Fruit fly (Drosophila melanogaster) whole organism, prepupa: ENCODE measurements around the gene kon.

ENCODE experiments used
- CG10631 ChIP-seq: fragments of 200-800 bp; sonication (Bioruptor generic); optimal IDR thresholded peaks from 2 replicates; lab custom pipeline; 2016; ENCODE audit warnings: missing biosample characterization, missing genetic modification characterization
- CG10669 ChIP-seq: fragments of 200-800 bp; sonication (Bioruptor generic); optimal IDR thresholded peaks from 3 replicates; lab custom pipeline; 2018; ENCODE audit warnings: missing biosample characterization, mild to moderate bottlenecking, missing genetic modification characterization, moderate library complexity
- CG11294 ChIP-seq: fragments of 200-800 bp; sonication (Bioruptor generic); IDR thresholded peaks from 2 replicates; pipeline ENCODE4 v1.3.6; 2022; ENCODE audit warnings: missing biosample characterization, missing genetic modification characterization
- CG11762 ChIP-seq: fragments of 200-800 bp; sonication (Bioruptor generic); optimal IDR thresholded peaks from 3 replicates; lab custom pipeline; 2016; ENCODE audit warnings: missing biosample characterization, missing genetic modification characterization; ENCODE audit not compliant: insufficient read depth
- CG11902 ChIP-seq: fragments of 200-800 bp; sonication (Bioruptor generic); optimal IDR thresholded peaks from 3 replicates; lab custom pipeline; 2016; ENCODE audit warnings: missing biosample characterization, missing genetic modification characterization
- CG15336 ChIP-seq: fragments of 200-800 bp; sonication (Bioruptor generic); IDR thresholded peaks from 2 replicates; pipeline ENCODE4 v1.3.6; 2022; ENCODE audit warnings: missing biosample characterization, missing genetic modification characterization
- CG1621 ChIP-seq: fragments of 200-800 bp; sonication (Bioruptor generic); optimal IDR thresholded peaks from 3 replicates; lab custom pipeline; 2018; ENCODE audit warnings: missing biosample characterization, mild to moderate bottlenecking, missing genetic modification characterization
- CG16779 ChIP-seq: fragments of 200-800 bp; sonication (Bioruptor generic); optimal IDR thresholded peaks from 3 replicates; lab custom pipeline; 2017; ENCODE audit warnings: missing biosample characterization, mild to moderate bottlenecking, missing genetic modification characterization
- CG3032 ChIP-seq: fragments of 200-800 bp; optimal IDR thresholded peaks from 2 replicates; lab custom pipeline; 2019; ENCODE audit warnings: missing biosample characterization, mild to moderate bottlenecking, missing genetic modification characterization, moderate library complexity
- CG31627 ChIP-seq: fragments of 200-800 bp; sonication (Bioruptor generic); optimal IDR thresholded peaks from 3 replicates; lab custom pipeline; 2016; ENCODE audit warnings: missing biosample characterization, missing genetic modification characterization
- CG32006 ChIP-seq: fragments of 200-800 bp; sonication (Bioruptor generic); optimal IDR thresholded peaks from 3 replicates; lab custom pipeline; 2017; ENCODE audit warnings: missing biosample characterization, mild to moderate bottlenecking, missing genetic modification characterization
- CG34406 ChIP-seq: fragments of 200-800 bp; sonication (Bioruptor generic); optimal IDR thresholded peaks from 3 replicates; lab custom pipeline; 2016; ENCODE audit warnings: missing biosample characterization, missing genetic modification characterization
- CG3919 ChIP-seq: fragments of 200-800 bp; sonication (Bioruptor generic); optimal IDR thresholded peaks from 3 replicates; lab custom pipeline; 2016; ENCODE audit warnings: missing biosample characterization, missing genetic modification characterization
- CG4318 ChIP-seq: fragments of 200-800 bp; sonication (Bioruptor generic); optimal IDR thresholded peaks from 3 replicates; lab custom pipeline; 2017; ENCODE audit warnings: missing biosample characterization, mild to moderate bottlenecking, missing genetic modification characterization
- CG6163 ChIP-seq: fragments of 200-800 bp; sonication (Bioruptor generic); IDR thresholded peaks from 3 replicates; pipeline ENCODE4 v1.3.6; 2022; ENCODE audit warnings: missing biosample characterization, missing genetic modification characterization
- CG6276 ChIP-seq: fragments of 200-800 bp; sonication (Bioruptor generic); optimal IDR thresholded peaks from 2 replicates; lab custom pipeline; 2017; ENCODE audit warnings: missing biosample characterization, mild to moderate bottlenecking, missing genetic modification characterization
- CG6808 ChIP-seq: fragments of 200-800 bp; sonication (Bioruptor generic); optimal IDR thresholded peaks from 3 replicates; lab custom pipeline; 2017; ENCODE audit warnings: missing biosample characterization, missing genetic modification characterization, mild to moderate bottlenecking, moderate library complexity, missing genetic modification reagents
- CG6854 ChIP-seq: fragments of 200-800 bp; sonication (Bioruptor generic); optimal IDR thresholded peaks from 2 replicates; lab custom pipeline; 2017; ENCODE audit warnings: missing biosample characterization, mild to moderate bottlenecking, missing genetic modification characterization
- CG7368 ChIP-seq: fragments of 200-800 bp; sonication (Bioruptor generic); optimal IDR thresholded peaks from 3 replicates; lab custom pipeline; 2016; ENCODE audit warnings: missing biosample characterization, missing genetic modification characterization
- CG8119 ChIP-seq: fragments of 200-800 bp; sonication (Bioruptor generic); IDR thresholded peaks from 3 replicates; pipeline ENCODE4 v1.3.6; 2022; ENCODE audit warnings: missing biosample characterization, missing genetic modification characterization
- Eip75B ChIP-seq: fragments of 200-800 bp; sonication (Bioruptor generic); optimal IDR thresholded peaks from 3 replicates; lab custom pipeline; 2016; ENCODE audit warnings: missing biosample characterization, missing genetic modification characterization
- Eip78C ChIP-seq: fragments of 200-800 bp; sonication (Bioruptor generic); peaks from one replicate; lab custom pipeline; 2016; ENCODE audit warnings: missing biosample characterization, missing genetic modification characterization
- Eip93F ChIP-seq: fragments of 200-800 bp; sonication (Bioruptor generic); optimal IDR thresholded peaks from 2 replicates; lab custom pipeline; 2016; ENCODE audit warnings: missing biosample characterization, mild to moderate bottlenecking, missing genetic modification characterization
- Ets21C ChIP-seq: fragments of 200-800 bp; sonication (Bioruptor generic); optimal IDR thresholded peaks from 3 replicates; lab custom pipeline; 2016; ENCODE audit warnings: missing biosample characterization, missing genetic modification characterization
- Hr39 ChIP-seq: fragments of 200-800 bp; sonication (Bioruptor generic); optimal IDR thresholded peaks from 2 replicates; lab custom pipeline; 2016; ENCODE audit warnings: missing biosample characterization, missing genetic modification characterization
- Hr4 ChIP-seq: fragments of 200-800 bp; sonication (Bioruptor generic); optimal IDR thresholded peaks from 3 replicates; lab custom pipeline; 2016; ENCODE audit warnings: missing biosample characterization, missing genetic modification characterization
- Lpt ChIP-seq: fragments of 200-800 bp; sonication (Bioruptor generic); optimal IDR thresholded peaks from 3 replicates; lab custom pipeline; 2016; ENCODE audit warnings: missing biosample characterization, missing genetic modification characterization
- Met ChIP-seq: fragments of 200-800 bp; sonication (Bioruptor generic); optimal IDR thresholded peaks from 3 replicates; lab custom pipeline; 2016; ENCODE audit warnings: missing biosample characterization, missing genetic modification characterization
- OdsH ChIP-seq: fragments of 200-800 bp; sonication (Bioruptor generic); optimal IDR thresholded peaks from 3 replicates; lab custom pipeline; 2016; ENCODE audit warnings: missing biosample characterization, missing genetic modification characterization
- Smox ChIP-seq: fragments of 200-800 bp; sonication (Bioruptor generic); optimal IDR thresholded peaks from 3 replicates; lab custom pipeline; 2016; ENCODE audit warnings: missing biosample characterization, missing genetic modification characterization
- Sox102F ChIP-seq: fragments of 200-800 bp; sonication (Bioruptor generic); optimal IDR thresholded peaks from 2 replicates; lab custom pipeline; 2016; ENCODE audit warnings: missing biosample characterization, mild to moderate bottlenecking, missing genetic modification characterization
- Sox14 ChIP-seq: fragments of 200-800 bp; sonication (Bioruptor generic); optimal IDR thresholded peaks from 3 replicates; lab custom pipeline; 2016; ENCODE audit warnings: missing biosample characterization, missing genetic modification characterization
- Sox15 ChIP-seq: fragments of 200-800 bp; sonication (Bioruptor generic); optimal IDR thresholded peaks from 3 replicates; lab custom pipeline; 2016; ENCODE audit warnings: missing biosample characterization, missing genetic modification characterization
- achi ChIP-seq: fragments of 200-800 bp; sonication (Bioruptor generic); optimal IDR thresholded peaks from 3 replicates; lab custom pipeline; 2016; ENCODE audit warnings: missing biosample characterization, missing genetic modification characterization
- acj6 ChIP-seq: fragments of 200-800 bp; sonication (Bioruptor generic); optimal IDR thresholded peaks from 3 replicates; lab custom pipeline; 2016; ENCODE audit warnings: missing biosample characterization, missing genetic modification characterization
- cyc ChIP-seq: fragments of 200-800 bp; sonication (Bioruptor generic); optimal IDR thresholded peaks from 3 replicates; lab custom pipeline; 2016; ENCODE audit warnings: missing biosample characterization, missing genetic modification characterization
- dac ChIP-seq: fragments of 200-800 bp; sonication (Bioruptor generic); optimal IDR thresholded peaks from 2 replicates; lab custom pipeline; 2017; ENCODE audit warnings: missing biosample characterization, mild to moderate bottlenecking, missing genetic modification characterization
- dsx ChIP-seq: fragments of 200-800 bp; optimal IDR thresholded peaks from 3 replicates; lab custom pipeline; 2019; ENCODE audit warnings: missing biosample characterization, mild to moderate bottlenecking, missing genetic modification characterization, moderate library complexity; ENCODE audit not compliant: poor library complexity, severe bottlenecking
- eg ChIP-seq: fragments of 200-800 bp; sonication (Bioruptor generic); IDR thresholded peaks from 3 replicates; pipeline ENCODE4 v1.3.6; 2022; ENCODE audit warnings: missing biosample characterization, missing genetic modification characterization
- esn ChIP-seq: fragments of 200-800 bp; sonication (Bioruptor generic); optimal IDR thresholded peaks from 2 replicates; lab custom pipeline; 2016; ENCODE audit warnings: missing biosample characterization, mild to moderate bottlenecking, missing genetic modification characterization, moderate library complexity
- fd59A ChIP-seq: fragments of 200-800 bp; sonication (Bioruptor generic); optimal IDR thresholded peaks from 2 replicates; lab custom pipeline; 2017; ENCODE audit warnings: missing biosample characterization, mild to moderate bottlenecking, missing genetic modification characterization, missing genetic modification reagents
- fd85E ChIP-seq: fragments of 200-800 bp; sonication (Bioruptor generic); optimal IDR thresholded peaks from 3 replicates; lab custom pipeline; 2016; ENCODE audit warnings: missing biosample characterization, missing genetic modification characterization
- fkh ChIP-seq: fragments of 200-800 bp; sonication (Bioruptor generic); optimal IDR thresholded peaks from 3 replicates; lab custom pipeline; 2017; ENCODE audit warnings: missing biosample characterization, mild to moderate bottlenecking, missing genetic modification characterization, moderate library complexity
- lz ChIP-seq: fragments of 200-800 bp; sonication (Bioruptor generic); optimal IDR thresholded peaks from 3 replicates; lab custom pipeline; 2016; ENCODE audit warnings: missing biosample characterization, missing genetic modification characterization
- net ChIP-seq: fragments of 200-800 bp; sonication (Bioruptor generic); optimal IDR thresholded peaks from 3 replicates; lab custom pipeline; 2016; ENCODE audit warnings: missing biosample characterization, missing genetic modification characterization
- pdm3 ChIP-seq: fragments of 200-800 bp; sonication (Bioruptor generic); optimal IDR thresholded peaks from 3 replicates; lab custom pipeline; 2016; ENCODE audit warnings: missing biosample characterization, missing genetic modification characterization
- salr ChIP-seq, 2 experiments: fragments of 200-800 bp; sonication (Bioruptor generic); optimal IDR thresholded peaks; 3 replicates each; lab custom pipeline; 2016 to 2018; ENCODE audit warnings: missing biosample characterization in 2 of 2, missing genetic modification characterization in 2 of 2, mild to moderate bottlenecking in 1 of 2
- spab ChIP-seq: fragments of 200-800 bp; sonication (Bioruptor generic); optimal IDR thresholded peaks from 2 replicates; lab custom pipeline; 2017; ENCODE audit warnings: missing biosample characterization, mild to moderate bottlenecking, missing genetic modification characterization, missing genetic modification reagents
- ss ChIP-seq, 2 experiments: fragments of 200-800 bp; sonication (Bioruptor generic); optimal IDR thresholded peaks; 2 replicates in 1 of 2; 3 replicates in 1 of 2; lab custom pipeline; 2017 to 2018; ENCODE audit warnings: mild to moderate bottlenecking in 2 of 2, missing biosample characterization in 2 of 2, missing genetic modification characterization in 2 of 2, moderate library complexity in 1 of 2
- svp ChIP-seq: fragments of 200-800 bp; sonication (Bioruptor generic); peaks from one replicate; lab custom pipeline; 2016; ENCODE audit warnings: missing biosample characterization, missing genetic modification characterization
- topi ChIP-seq: fragments of 200-800 bp; sonication (Bioruptor generic); optimal IDR thresholded peaks from 3 replicates; lab custom pipeline; 2016; ENCODE audit warnings: missing biosample characterization, missing genetic modification characterization

Gene kon

dm6 chr2L:18484382-18485050 is 19.3 kb downstream of the kon start, which contains the start of gene CG10283:
Gene CG10283, minus strand, starts transcription at chr2L:18484513.
- TF ChIP-seq CG6163 (GFP tag; lab: Robert Waterston, UW) (no peak), Met (GFP tag; lab: Kevin White, UChicago) (no peak), net (no peak), Sox14 (peak; percentile 18), esn (GFP tag; lab: Kevin White, UChicago) (peak; percentile 22), CG31627 (peak; percentile 16), eg (peak; percentile 35; the same call in 2 of the 3 replicates), CG10669 (GFP tag; lab: Kevin White, UChicago) (no peak), Eip75B (GFP tag; lab: Kevin White, UChicago) (peak; percentile 8), svp (GFP tag; lab: Kevin White, UChicago) (no peak), lz (GFP tag; lab: Kevin White, UChicago) (peak; percentile 15), Sox15 (GFP tag; lab: Kevin White, UChicago) (no peak), fd59A (GFP tag; lab: Kevin White, UChicago) (no peak), spab (GFP tag; lab: Kevin White, UChicago) (no peak), salr (GFP tag; optimal IDR thresholded peaks at IDR 0.05; lab: Kevin White, UChicago) (peak in 1 of 2 experiments; percentile 40), fd85E (no peak), fkh (peak; percentile 15), CG3032 (tag; lab: Kevin White, UChicago) (peak; percentile 33), Eip78C (GFP tag; lab: Kevin White, UChicago) (peak; percentile 68), CG6808 (GFP tag; lab: Kevin White, UChicago) (peak; percentile 100), CG15336 (GFP tag; lab: Robert Waterston, UW) (no peak), dsx (GFP tag; lab: Kevin White, UChicago) (peak; percentile 53), OdsH (no peak), pdm3 (GFP tag; lab: Kevin White, UChicago) (no peak), cyc (GFP tag; lab: Kevin White, UChicago) (no peak), CG11294 (no peak), CG4318 (GFP tag; lab: Kevin White, UChicago) (no peak), Sox102F (GFP tag; lab: Kevin White, UChicago) (peak; percentile 30), Ets21C (GFP tag; lab: Kevin White, UChicago) (no peak), Smox (GFP tag; lab: Kevin White, UChicago) (peak; percentile 51), CG11762 (GFP tag; lab: Kevin White, UChicago) (no peak), CG6854 (GFP tag; lab: Kevin White, UChicago) (peak; percentile 64), Hr39 (no peak), CG10631 (GFP tag; lab: Kevin White, UChicago) (peak; percentile 23), CG34406 (peak; percentile 46), CG8119 (peak; percentile 55; the same call in 2 of the 3 replicates), CG32006 (GFP tag; lab: Kevin White, UChicago) (no peak), CG7368 (no peak), Hr4 (peak; percentile 4), achi (GFP tag; lab: Kevin White, UChicago) (no peak), Lpt (GFP tag; lab: Kevin White, UChicago) (no peak), CG1621 (no peak), acj6 (GFP tag; lab: Kevin White, UChicago) (no peak), CG3919 (GFP tag; lab: Kevin White, UChicago) (peak; percentile 34), CG11902 (GFP tag; lab: Kevin White, UChicago) (no peak), CG6276 (GFP tag; lab: Kevin White, UChicago) (no peak), topi (GFP tag; lab: Kevin White, UChicago) (no peak), CG16779 (no peak), ss (GFP tag; optimal IDR thresholded peaks at IDR 0.05; lab: Kevin White, UChicago) (peak; percentile 6 to 43), Eip93F (no peak), dac (GFP tag; lab: Kevin White, UChicago) (no peak)
